Worm (Caenorhabditis elegans): ENCODE results near the gene chtb-2.

chtb-2 gene

DNA sequence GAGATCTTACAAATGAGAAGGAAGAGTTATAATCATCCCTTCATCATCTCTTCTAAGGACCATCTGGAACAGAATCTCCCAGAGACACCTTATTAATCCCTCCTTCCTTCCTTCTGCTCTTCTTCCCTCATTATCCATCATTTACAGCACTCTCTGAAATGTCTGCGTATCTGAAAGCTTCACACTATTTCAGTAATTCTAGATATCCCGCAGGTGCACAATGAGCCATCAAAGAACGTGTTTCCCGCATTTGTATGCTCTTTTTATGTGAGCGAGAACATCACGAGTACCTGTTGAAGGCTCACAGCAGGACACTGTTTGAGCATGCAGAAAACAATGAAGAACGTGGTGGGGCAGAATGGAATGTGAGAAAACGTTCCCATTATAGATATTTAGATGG, 6.6 kb upstream of the chtb-2 start:
- TF ChIP-seq dve-1 (tag; optimal IDR thresholded peaks at IDR 0.05; ENCODE audit: insufficient read depth) (no peak), F26F4.8 (GFP tag; conservative IDR thresholded peaks at IDR 0.05) (no peak), ces-1 (GFP tag; optimal IDR thresholded peaks at IDR 0.05) (no peak), spr-3 (GFP tag; optimal IDR thresholded peaks at IDR 0.05) (no peak), F49E8.2 (tag; optimal IDR thresholded peaks at IDR 0.05; ENCODE audit: borderline replicate concordance) (no peak), ama-1 (optimal IDR thresholded peaks at IDR 0.05) (no peak), unc-62 (GFP tag; optimal IDR thresholded peaks at IDR 0.05 in 1 of 2) (no peak), unc-62 (tag; optimal IDR thresholded peaks at IDR 0.05) (no peak), sdz-12 (GFP tag; optimal IDR thresholded peaks at IDR 0.05) (no peak), F44E2.7 (GFP tag; IDR thresholded peaks at IDR 0.05) (no peak)

DNA sequence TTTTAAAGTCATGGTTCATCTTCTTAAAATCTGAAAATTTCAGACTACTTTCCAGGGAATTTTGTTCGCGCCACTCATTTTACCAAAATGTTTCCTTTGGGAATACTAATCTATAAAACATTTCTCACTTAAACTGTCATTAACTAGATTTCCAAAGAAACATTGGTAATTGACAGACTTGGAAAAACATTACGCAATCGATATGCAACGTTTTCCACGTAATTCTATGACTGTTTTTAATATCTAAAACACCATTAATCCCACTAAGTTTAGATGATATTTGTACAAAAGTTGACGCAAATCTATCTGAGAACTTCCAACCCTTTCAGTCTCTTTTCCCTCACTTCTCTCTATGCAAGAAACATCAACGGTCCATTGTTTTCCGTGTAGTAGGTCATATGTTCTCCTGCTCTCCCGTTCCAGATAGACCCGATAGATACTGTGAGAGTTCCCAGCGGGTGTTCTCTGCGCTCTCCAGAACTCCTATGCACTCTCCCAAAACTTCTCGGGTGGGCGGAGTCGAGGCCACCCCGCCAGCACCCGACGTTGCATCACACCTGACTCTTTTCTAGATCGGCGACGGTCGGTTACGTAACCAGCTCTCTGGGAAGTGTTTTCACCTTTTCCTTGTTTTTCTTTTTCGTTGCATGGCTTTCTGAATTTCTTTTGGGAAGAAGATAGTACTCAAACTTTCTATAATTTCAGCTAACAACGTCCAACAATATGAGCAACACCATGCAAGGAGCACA, 4.6 kb upstream of the chtb-2 start, which contains the start of gene zip-8:
Gene zip-8, plus strand, starts transcription at position 700 of the 749 bp plus-strand sequence.
- TF ChIP-seq aha-1 (tag) (peak; percentile 71), nhr-77 (tag; optimal IDR thresholded peaks at IDR 0.05) (no peak), set-16 (GFP tag; IDR thresholded peaks at IDR 0.05) (peak; percentile 66)

DNA sequence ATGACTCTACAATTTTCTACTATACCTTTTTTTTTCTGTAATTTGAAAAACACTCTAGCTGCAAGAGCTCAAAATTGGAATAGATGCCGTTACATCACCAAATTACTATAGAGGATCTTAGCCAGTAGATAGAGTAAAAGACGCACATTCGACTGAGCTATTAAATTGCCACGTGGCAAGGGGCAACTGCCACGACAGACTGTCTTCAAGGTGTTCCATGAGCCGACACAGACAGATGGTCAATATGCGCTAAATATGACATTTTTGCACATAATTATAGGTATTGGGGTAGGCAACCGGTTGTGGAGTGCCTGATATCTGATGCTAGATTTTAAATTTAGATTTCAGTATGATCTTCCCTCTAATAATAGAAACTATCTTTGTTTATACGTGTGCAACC, 3.6 kb upstream of the chtb-2 start:
- TF ChIP-seq egl-27 (tag; optimal IDR thresholded peaks at IDR 0.05) (no peak), vab-7 (GFP tag; IDR thresholded peaks at IDR 0.05) (no peak), nhr-102 (tag; optimal IDR thresholded peaks at IDR 0.05) (no peak), aha-1 (tag) (peak; percentile 93), set-16 (GFP tag; IDR thresholded peaks at IDR 0.05) (no peak)

DNA sequence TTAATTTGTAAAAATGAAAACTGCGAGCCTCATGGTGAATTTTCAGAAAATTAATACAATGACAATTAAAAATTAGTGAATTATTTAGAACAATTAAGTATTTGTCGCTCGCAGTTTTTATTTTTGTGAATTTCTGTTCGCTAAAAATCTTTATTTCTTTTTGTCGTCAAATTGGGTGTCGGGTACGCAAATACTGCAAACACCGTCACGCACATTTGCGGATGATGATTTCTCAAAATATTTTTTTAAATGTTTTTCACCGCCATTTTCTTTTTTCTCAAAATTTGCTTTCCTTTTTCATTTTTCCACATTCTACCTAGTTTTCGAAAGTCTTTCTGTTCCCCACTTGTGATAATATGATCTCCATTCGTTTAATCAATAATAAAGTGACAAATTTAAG, 5.9 kb downstream of the chtb-2 start:
- TF ChIP-seq madf-5 (GFP tag; IDR thresholded peaks at IDR 0.05) (no peak), rbr-2 (tag; optimal IDR thresholded peaks at IDR 0.05) (peak; percentile 24), pha-4 (GFP tag; IDR thresholded peaks at IDR 0.05) (no peak), pha-4 (tag; optimal IDR thresholded peaks at IDR 0.05) (no peak), snpc-1.2 (GFP tag; IDR thresholded peaks at IDR 0.05) (no peak), D1046.2 (GFP tag; IDR thresholded peaks at IDR 0.05) (no peak), spr-1 (tag; optimal IDR thresholded peaks at IDR 0.05) (no peak), unc-39 (tag; optimal IDR thresholded peaks at IDR 0.05) (no peak), nhr-6 (tag; optimal IDR thresholded peaks at IDR 0.05) (no peak), dpl-1 (GFP tag; optimal IDR thresholded peaks at IDR 0.05) (peak; percentile 63), saeg-2 (GFP tag; IDR thresholded peaks at IDR 0.05) (no peak), tag-97 (GFP tag; IDR thresholded peaks at IDR 0.05) (no peak)

DNA sequence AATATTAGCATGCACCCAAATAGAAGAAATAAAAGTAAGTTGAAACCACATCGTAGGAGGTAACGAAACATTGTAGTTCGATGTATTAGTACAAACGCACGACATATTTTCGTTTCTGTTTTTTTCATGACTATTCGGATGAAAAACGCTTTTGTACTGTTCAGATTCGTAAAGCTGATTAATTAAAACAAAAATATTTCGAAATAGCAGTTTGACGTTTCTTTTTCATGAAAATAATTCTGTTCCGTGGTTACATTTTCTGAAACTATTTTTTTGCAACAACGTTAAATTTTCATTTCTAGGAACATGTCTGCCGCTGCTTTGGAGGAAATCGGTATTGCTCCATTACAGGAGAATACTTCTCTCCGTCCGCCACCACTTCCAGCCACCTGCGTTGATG, 6.5 kb downstream of the chtb-2 start, which contains the start of gene rpt-3:
Gene rpt-3, plus strand, starts transcription at position 301 of the 400 bp plus-strand sequence.
- TF ChIP-seq nhr-102 (tag; optimal IDR thresholded peaks at IDR 0.05) (no peak), pha-4 (GFP tag; IDR thresholded peaks at IDR 0.05) (peak; percentile 29; the same call in 1 of the 2 replicates), pha-4 (tag; optimal IDR thresholded peaks at IDR 0.05) (no peak), Y48G9A.11 (GFP tag; IDR thresholded peaks at IDR 0.05) (0 out of 2 replicates have a peak, but pooled peaks have one; percentile 11), daf-8 (GFP tag; IDR thresholded peaks at IDR 0.05) (no peak)

DNA sequence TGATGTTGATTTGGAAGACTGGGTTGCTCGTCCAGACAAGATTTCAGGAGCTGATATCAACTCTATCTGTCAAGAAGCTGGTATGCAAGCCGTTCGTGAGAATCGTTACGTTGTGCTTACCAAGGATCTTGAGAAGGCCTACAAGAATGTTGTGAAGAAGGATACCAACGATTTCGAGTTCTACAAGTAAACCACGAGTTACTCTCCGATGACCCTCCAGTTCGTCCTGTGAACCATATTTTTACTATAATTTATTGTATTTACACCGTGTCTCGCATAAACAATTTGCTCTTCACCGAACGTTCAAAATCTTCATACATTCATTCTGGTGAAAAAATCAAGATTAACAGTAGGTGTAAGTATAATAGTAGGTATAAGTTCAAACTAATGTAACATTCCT, 8.0 kb downstream of the chtb-2 start:
- TF ChIP-seq nhr-11 (tag; optimal IDR thresholded peaks at IDR 0.05): no peak
- TF ChIP-seq unc-62 (GFP tag; optimal IDR thresholded peaks at IDR 0.05 in 1 of 2): peak in 1 of 2 experiments; percentile 90
- no peak for TF ChIP-seq unc-62 (tag; optimal IDR thresholded peaks at IDR 0.05)
